Worm (Caenorhabditis elegans) whole organism, L4 larva: ENCODE results near the gene pigx-1.
A peak's percentile ranks its signal among the peaks of the same experiment; 100 is the strongest.

ENCODE experiments used
- T26A8.4 ChIP-seq: fragments of 200-800 bp; sonication (Bioruptor generic); IDR thresholded peaks from 2 replicates; pipeline ENCODE4 v1.3.6; 2022; ENCODE audit warnings: missing genetic modification characterization, missing compliant biosample characterization
- ceh-20 ChIP-seq: fragments of 200-800 bp; sonication (Bioruptor generic); IDR thresholded peaks from 2 replicates; pipeline ENCODE4 v1.3.6; 2022; ENCODE audit warnings: missing genetic modification reagents, missing genetic modification characterization, missing compliant biosample characterization
- hmg-1.1 ChIP-seq: fragments of 200-800 bp; sonication (Bioruptor generic); IDR thresholded peaks from 2 replicates; pipeline ENCODE4 v1.3.6; 2022; ENCODE audit warnings: missing genetic modification reagents, missing genetic modification characterization, missing compliant biosample characterization
- lin-13 ChIP-seq: fragments of 150-350 bp; optimal IDR thresholded peaks from 2 replicates; lab custom pipeline; 2014; ENCODE audit warnings: missing biosample characterization, missing genetic modification reagents, missing genetic modification characterization
- mdt-29 ChIP-seq: fragments of 200-800 bp; sonication (Bioruptor generic); IDR thresholded peaks from 2 replicates; pipeline ENCODE4 v1.3.6; 2022; ENCODE audit warnings: missing genetic modification reagents, missing genetic modification characterization, missing compliant biosample characterization
- nhr-28 ChIP-seq: fragments of 150-350 bp; optimal IDR thresholded peaks from 2 replicates; lab custom pipeline; 2014; ENCODE audit warnings: missing biosample characterization, missing genetic modification characterization
- unc-39 ChIP-seq: sonication (generic microtip); optimal IDR thresholded peaks from 2 replicates; lab custom pipeline; 2017; ENCODE audit warnings: missing biosample characterization, missing genetic modification characterization

ce11 chrX:1089133-1089532 lies 7.7 kb downstream of the pigx-1 start:
- TF ChIP-seq mdt-29 (no peak), T26A8.4 (GFP tag; lab: Robert Waterston, UW) (no peak), unc-39 (tag; lab: Kevin White, UChicago) (no peak), ceh-20 (0 out of 2 replicates have a peak, but pooled peaks have one; percentile 26), nhr-28 (tag; lab: Kevin White, UChicago) (no peak), lin-13 (GFP tag; lab: Kevin White, UChicago) (no peak), hmg-1.1 (no peak)
